Worm (Caenorhabditis elegans) whole organism, midembryonic: Measurements from ENCODE around the gene mfsd-8.

Experiments
- T22C8.4 ChIP-seq: fragments of 200-800 bp; sonication (Bioruptor generic); IDR thresholded peaks from 2 replicates; pipeline ENCODE4 v1.3.6; 2022; ENCODE audit warnings: missing genetic modification characterization, missing compliant biosample characterization
- med-1 ChIP-seq: sonication (generic microtip); optimal IDR thresholded peaks from 2 replicates; lab custom pipeline; 2017; ENCODE audit warnings: missing genetic modification characterization, mild to moderate bottlenecking, missing compliant biosample characterization, antibody characterized with exemption, missing genetic modification reagents; ENCODE audit not compliant: insufficient read depth
- ref-1 ChIP-seq: fragments of 200-800 bp; sonication (Bioruptor generic); conservative IDR thresholded peaks from 2 replicates; pipeline ENCODE4 v1.3.6; 2022; ENCODE audit warnings: missing genetic modification reagents, missing genetic modification characterization, missing compliant biosample characterization

- TF ChIP-seq med-1 (no peak), ref-1 (GFP tag; lab: Robert Waterston, UW) (no peak), T22C8.4 (GFP tag; lab: Robert Waterston, UW) (no peak)
Observed at ce11 chrIII:3273141-3273540, 9.0 kb upstream of the mfsd-8 start.
